Worm (Caenorhabditis elegans): ENCODE measurements around the gene W06G6.20.
"Not testable (repeated sequence)": the region's sequence is repeated elsewhere in the genome, so short reads cannot be mapped to it uniquely, and the experiment has no call there.

DNA sequence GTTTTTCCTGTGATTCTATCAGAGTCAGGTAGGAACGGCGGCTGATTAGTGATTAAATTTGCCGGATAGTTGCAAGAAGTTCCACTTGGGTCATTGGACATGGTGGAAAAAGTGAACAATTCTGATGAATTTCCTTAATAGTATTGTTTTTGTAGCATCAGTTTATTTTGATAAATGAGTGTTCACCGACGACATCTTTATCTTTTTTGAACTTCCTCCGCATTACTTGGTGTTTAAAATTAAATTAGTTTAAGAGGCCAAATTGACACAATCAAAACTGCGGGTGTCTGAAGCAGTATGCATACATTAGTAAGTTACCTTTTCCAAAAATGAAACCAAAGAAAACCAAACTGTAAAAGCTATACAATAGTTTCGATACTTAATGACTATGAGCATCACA, 1.0 kb upstream of the W06G6.20 start, which contains the start of gene W06G6.11:
- not testable (repeated sequence) for TF ChIP-seq ceh-31 (tag; optimal IDR thresholded peaks at IDR 0.05); lin-11 (tag; optimal IDR thresholded peaks at IDR 0.05); pha-4 (tag; optimal IDR thresholded peaks at IDR 0.05); ceh-2 (tag; optimal IDR thresholded peaks at IDR 0.05); ets-4 (tag; optimal IDR thresholded peaks at IDR 0.05); ceh-30 (tag; optimal IDR thresholded peaks at IDR 0.05); pag-3 (tag; optimal IDR thresholded peaks at IDR 0.05; ENCODE audit: borderline replicate concordance)
